Fruit fly (Drosophila melanogaster): ENCODE results near the gene upd2.

dm6 chrX:18208930-18209477 is 34.1 kb downstream of the upd2 start, which contains the start of gene Him:
- TF ChIP-seq CG8478 (optimal IDR thresholded peaks at IDR 0.05) (no peak), CTCF (optimal IDR thresholded peaks at IDR 0.05) (no peak)
